Fruit fly (Drosophila melanogaster) whole organism, embryonic: Measurements from ENCODE around the gene vas.
A peak's percentile ranks its signal among the peaks of the same experiment; 100 is the strongest.

Experiments
- Aef1 ChIP-seq: fragments of 200-800 bp; sonication (Bioruptor generic); IDR thresholded peaks from 3 replicates; pipeline ENCODE4 v1.3.6; 2022; ENCODE audit warnings: missing biosample characterization, missing genetic modification characterization
- Antp ChIP-seq: fragments of 200-800 bp; sonication (Bioruptor generic); optimal IDR thresholded peaks from 3 replicates; lab custom pipeline; 2016; ENCODE audit warnings: missing biosample characterization, missing genetic modification characterization
- Awh ChIP-seq: fragments of 200-800 bp; sonication (Bioruptor generic); IDR thresholded peaks from 2 replicates; pipeline ENCODE4, ENCODE4 v1.3.6; 2022; ENCODE audit warnings: missing biosample characterization, missing genetic modification characterization
- CG10209 ChIP-seq: fragments of 200-800 bp; sonication (Bioruptor generic); optimal IDR thresholded peaks from 3 replicates; lab custom pipeline; 2017; ENCODE audit warnings: missing biosample characterization, mild to moderate bottlenecking, missing genetic modification characterization, missing genetic modification reagents
- CG10543 ChIP-seq: fragments of 200-800 bp; sonication (Bioruptor generic); optimal IDR thresholded peaks from 3 replicates; lab custom pipeline; 2017; ENCODE audit warnings: missing biosample characterization, mild to moderate bottlenecking, missing genetic modification characterization, moderate library complexity
- CG14860 ChIP-seq: fragments of 200-800 bp; sonication (Bioruptor generic); IDR thresholded peaks from 3 replicates; pipeline ENCODE4 v1.3.6; 2022; ENCODE audit warnings: missing biosample characterization, missing genetic modification characterization; ENCODE audit not compliant: partially characterized antibody
- CG17361 ChIP-seq: fragments of 200-800 bp; sonication (Bioruptor generic); IDR thresholded peaks from 3 replicates; pipeline ENCODE4 v1.3.6; 2022; ENCODE audit warnings: missing biosample characterization, missing genetic modification characterization
- CG1792 ChIP-seq: fragments of 200-800 bp; sonication (Bioruptor generic); optimal IDR thresholded peaks from 2 replicates; lab custom pipeline; 2016; ENCODE audit warnings: missing biosample characterization, missing genetic modification characterization
- CG30020 ChIP-seq: fragments of 200-800 bp; optimal IDR thresholded peaks from 2 replicates; lab custom pipeline; 2019; ENCODE audit warnings: missing biosample characterization, mild to moderate bottlenecking, missing genetic modification characterization, moderate library complexity
- CG31388 ChIP-seq: fragments of 200-800 bp; sonication (Bioruptor generic); optimal IDR thresholded peaks from 2 replicates; lab custom pipeline; 2016; ENCODE audit warnings: missing biosample characterization, missing genetic modification characterization
- CG31441 ChIP-seq: fragments of 200-800 bp; sonication (Bioruptor generic); IDR thresholded peaks from 2 replicates; pipeline ENCODE4 v1.3.6; 2022; ENCODE audit warnings: missing biosample characterization, missing genetic modification characterization
- CG33213 ChIP-seq: fragments of 200-800 bp; sonication (Bioruptor generic); optimal IDR thresholded peaks from 3 replicates; lab custom pipeline; 2016; ENCODE audit warnings: missing biosample characterization, missing genetic modification characterization
- CG3407 ChIP-seq: fragments of 200-800 bp; sonication (Bioruptor generic); optimal IDR thresholded peaks from 2 replicates; lab custom pipeline; 2018; ENCODE audit warnings: missing biosample characterization, mild to moderate bottlenecking, missing genetic modification characterization
- CG42726 ChIP-seq: fragments of 200-800 bp; sonication (Bioruptor generic); IDR thresholded peaks from 2 replicates; pipeline ENCODE4 v1.3.6; 2022; ENCODE audit warnings: missing biosample characterization, missing genetic modification characterization; ENCODE audit not compliant: partially characterized antibody
- CG4730 ChIP-seq: fragments of 200-800 bp; sonication (Bioruptor generic); IDR thresholded peaks from 2 replicates; pipeline ENCODE4 v1.3.6; 2022; ENCODE audit warnings: missing biosample characterization, missing genetic modification characterization
- CG4820 ChIP-seq: fragments of 200-800 bp; sonication (Bioruptor generic); optimal IDR thresholded peaks from 3 replicates; lab custom pipeline; 2016; ENCODE audit warnings: missing biosample characterization, missing genetic modification characterization
- CG5953 ChIP-seq: fragments of 200-800 bp; sonication (Bioruptor generic); IDR thresholded peaks from 2 replicates; pipeline ENCODE4 v1.3.6; 2022; ENCODE audit warnings: missing biosample characterization, missing genetic modification characterization
- CG6689 ChIP-seq: fragments of 200-800 bp; sonication (Bioruptor generic); IDR thresholded peaks from 2 replicates; pipeline ENCODE4 v1.3.6; 2022; ENCODE audit warnings: missing biosample characterization, missing genetic modification characterization
- CG8478 ChIP-seq: fragments of >200 bp; optimal IDR thresholded peaks from 2 replicates; lab custom pipeline; 2018
- CTCF ChIP-seq: fragments of 200-800 bp; sonication (Bioruptor generic); optimal IDR thresholded peaks from 2 replicates; lab custom pipeline; 2017; ENCODE audit warnings: missing biosample characterization, mild to moderate bottlenecking, missing genetic modification characterization, moderate library complexity
- D ChIP-seq, 2 experiments: fragments of 200-800 bp in 1 of 2; fragments of >200 bp in 1 of 2; sonication (Bioruptor generic) in 1 of 2; optimal IDR thresholded peaks; 2 replicates in 1 of 2; 3 replicates in 1 of 2; lab custom pipeline; 2017; ENCODE audit warnings: mild to moderate bottlenecking in 1 of 2, missing biosample characterization in 1 of 2, missing genetic modification characterization in 1 of 2, missing genetic modification reagents in 1 of 2
- Fer1 ChIP-seq: fragments of 200-800 bp; sonication (Bioruptor generic); optimal IDR thresholded peaks from 2 replicates; lab custom pipeline; 2017; ENCODE audit warnings: missing biosample characterization, mild to moderate bottlenecking, missing genetic modification characterization
- Hmr ChIP-seq: fragments of 200-800 bp; sonication (Bioruptor generic); optimal IDR thresholded peaks from 3 replicates; lab custom pipeline; 2017; ENCODE audit warnings: mild to moderate bottlenecking, missing biosample characterization, missing genetic modification reagents, missing genetic modification characterization
- Max ChIP-seq: fragments of 200-800 bp; sonication (Bioruptor generic); optimal IDR thresholded peaks from 2 replicates; lab custom pipeline; 2016; ENCODE audit warnings: missing biosample characterization, mild to moderate bottlenecking, missing genetic modification characterization
- Med ChIP-seq: fragments of 200-800 bp; sonication (Bioruptor generic); peaks from one replicate; lab custom pipeline; 2016; ENCODE audit warnings: missing biosample characterization, missing genetic modification characterization, mild to moderate bottlenecking, inconsistent platforms, moderate library complexity
- NC2β ChIP-seq: fragments of 200-800 bp; sonication (Bioruptor generic); optimal IDR thresholded peaks from 2 replicates; lab custom pipeline; 2016; ENCODE audit warnings: missing biosample characterization, missing genetic modification characterization
- Sin3A ChIP-seq: fragments of >200 bp; optimal IDR thresholded peaks from 2 replicates; lab custom pipeline; 2018
- Spps ChIP-seq: fragments of 200-800 bp; sonication (Bioruptor generic); optimal IDR thresholded peaks from 2 replicates; lab custom pipeline; 2018; ENCODE audit warnings: missing biosample characterization, mild to moderate bottlenecking, missing genetic modification characterization
- br ChIP-seq: fragments of >200 bp; optimal IDR thresholded peaks from 2 replicates; lab custom pipeline; 2017
- fd3F ChIP-seq: fragments of 200-800 bp; sonication (Bioruptor generic); optimal IDR thresholded peaks from 2 replicates; lab custom pipeline; 2018; ENCODE audit warnings: missing biosample characterization, mild to moderate bottlenecking, missing genetic modification characterization, moderate library complexity
- gcm ChIP-seq: fragments of 200-800 bp; sonication (Bioruptor generic); optimal IDR thresholded peaks from 2 replicates; lab custom pipeline; 2019; ENCODE audit warnings: missing biosample characterization, mild to moderate bottlenecking, missing genetic modification characterization, moderate library complexity
- hkb ChIP-seq, 2 experiments: fragments of 200-800 bp in 1 of 2; fragments of >200 bp in 1 of 2; sonication (Bioruptor generic) in 1 of 2; IDR thresholded peaks in 1 of 2; optimal IDR thresholded peaks in 1 of 2; 2 replicates each; pipeline versions ENCODE4 v1.3.6 to Lab custom; 2017 to 2022; ENCODE audit warnings: missing biosample characterization in 1 of 2, missing genetic modification characterization in 1 of 2
- jigr1 ChIP-seq: fragments of 200-800 bp; sonication (Bioruptor generic); IDR thresholded peaks from 3 replicates; pipeline ENCODE4 v1.3.6; 2022; ENCODE audit warnings: missing biosample characterization, missing genetic modification characterization
- lola ChIP-seq, 3 experiments: fragments of >200 bp in 2 of 3; fragments of 200-800 bp in 1 of 3; sonication (Bioruptor generic) in 1 of 3; optimal IDR thresholded peaks; 2 replicates each; lab custom pipeline; 2017 to 2019; ENCODE audit warnings: missing biosample characterization in 3 of 3, missing genetic modification characterization in 3 of 3, mild to moderate bottlenecking in 1 of 3, moderate library complexity in 1 of 3
- lov ChIP-seq, 2 experiments: fragments of 200-800 bp in 1 of 2; fragments of >200 bp in 1 of 2; sonication (Bioruptor generic) in 1 of 2; IDR thresholded peaks in 1 of 2; optimal IDR thresholded peaks in 1 of 2; 2 replicates in 1 of 2; 3 replicates in 1 of 2; pipeline versions ENCODE4 v1.3.6 to Lab custom; 2017 to 2022; ENCODE audit warnings: missing biosample characterization in 1 of 2, missing genetic modification characterization in 1 of 2
- luna ChIP-seq: fragments of 200-800 bp; sonication (Bioruptor generic); optimal IDR thresholded peaks from 2 replicates; lab custom pipeline; 2016; ENCODE audit warnings: missing biosample characterization, missing genetic modification characterization
- nau ChIP-seq: fragments of 200-800 bp; sonication (Bioruptor generic); optimal IDR thresholded peaks from 3 replicates; lab custom pipeline; 2017; ENCODE audit warnings: missing biosample characterization, mild to moderate bottlenecking, missing genetic modification characterization, missing genetic modification reagents
- pan ChIP-seq, 4 experiments: fragments of >200 bp in 3 of 4; fragments of 200-800 bp in 1 of 4; sonication (Bioruptor generic) in 1 of 4; optimal IDR thresholded peaks in 3 of 4; IDR thresholded peaks in 1 of 4; 2 replicates each; pipeline versions ENCODE4 v1.3.6 to Lab custom; 2017 to 2022; ENCODE audit warnings: missing biosample characterization in 2 of 4, missing genetic modification characterization in 2 of 4, mixed read lengths in 1 of 4
- pnt ChIP-seq: fragments of 200-800 bp; sonication (Bioruptor generic); optimal IDR thresholded peaks from 3 replicates; lab custom pipeline; 2016; ENCODE audit warnings: missing biosample characterization, missing genetic modification characterization
- pros ChIP-seq: fragments of 200-800 bp; sonication (Bioruptor generic); optimal IDR thresholded peaks from 3 replicates; lab custom pipeline; 2019; ENCODE audit warnings: missing biosample characterization, mild to moderate bottlenecking, missing genetic modification characterization, moderate library complexity
- rib ChIP-seq: fragments of 200-800 bp; sonication (Bioruptor generic); IDR thresholded peaks from 2 replicates; pipeline ENCODE4 v1.3.6; 2022; ENCODE audit warnings: missing biosample characterization, missing genetic modification characterization
- run ChIP-seq: fragments of 200-800 bp; sonication (Bioruptor generic); optimal IDR thresholded peaks from 3 replicates; lab custom pipeline; 2018; ENCODE audit warnings: missing biosample characterization, mild to moderate bottlenecking, missing genetic modification characterization
- sens ChIP-seq: fragments of 200-800 bp; sonication (Bioruptor generic); peaks from one replicate; lab custom pipeline; 2016; ENCODE audit warnings: missing biosample characterization, missing genetic modification characterization
- stwl ChIP-seq: fragments of 200-800 bp; sonication (Bioruptor generic); optimal IDR thresholded peaks from 3 replicates; lab custom pipeline; 2018; ENCODE audit warnings: missing biosample characterization, mild to moderate bottlenecking, missing genetic modification characterization, moderate library complexity
- tx ChIP-seq: fragments of 200-800 bp; sonication (Bioruptor generic); optimal IDR thresholded peaks from 2 replicates; lab custom pipeline; 2016; ENCODE audit warnings: missing biosample characterization, missing genetic modification characterization
- usp ChIP-seq: fragments of >200 bp; optimal IDR thresholded peaks from 2 replicates; lab custom pipeline; 2017; ENCODE audit warnings: missing biosample characterization, missing genetic modification characterization
- zen2 ChIP-seq: fragments of 200-800 bp; sonication (Bioruptor generic); IDR thresholded peaks from 3 replicates; pipeline ENCODE4 v1.3.6; 2022; ENCODE audit warnings: missing biosample characterization, missing genetic modification characterization; ENCODE audit not compliant: partially characterized antibody

Gene vas

DNA sequence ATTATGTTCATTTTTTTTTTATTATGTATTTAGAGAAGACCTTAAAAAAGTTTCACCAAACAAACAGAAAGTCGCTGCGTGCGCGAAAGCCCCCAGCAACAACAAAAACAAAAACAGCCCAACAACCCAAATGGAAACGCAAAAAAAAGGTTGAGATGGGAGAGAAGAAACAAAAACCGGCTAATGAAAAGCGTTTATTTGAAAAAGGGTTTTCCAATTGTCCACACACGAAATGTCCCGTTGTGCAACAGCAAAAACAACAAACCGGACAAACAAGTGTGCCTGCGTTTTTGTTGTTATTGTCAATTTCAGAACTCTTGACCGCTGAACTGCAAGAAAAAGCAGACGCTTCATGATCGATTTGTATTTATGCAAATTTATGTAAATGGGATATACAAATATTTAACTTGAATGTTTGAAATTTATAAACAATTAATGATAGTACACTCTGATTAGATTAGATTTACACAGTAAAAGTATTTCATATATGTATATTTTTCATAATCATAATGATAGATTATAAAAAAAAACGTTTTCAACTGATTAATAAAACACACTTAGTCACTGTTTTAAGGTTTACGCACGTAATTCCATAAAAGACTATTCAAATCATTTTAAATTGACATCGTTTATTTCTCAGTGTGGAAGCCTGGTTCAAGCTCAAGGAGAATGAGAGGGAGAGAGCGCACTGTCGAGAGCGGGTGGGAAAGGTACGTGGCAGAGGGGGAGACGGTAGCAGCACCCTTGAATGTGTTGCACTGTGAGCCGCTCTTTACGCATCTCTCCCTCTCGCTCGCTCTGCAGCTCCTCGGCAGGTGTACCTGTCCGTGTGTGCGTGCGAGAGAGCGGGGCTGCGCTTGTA lies 4.9 kb upstream of the vas start (continued):
- no peak for TF ChIP-seq zen2
- TF ChIP-seq fd3F (GFP tag; lab: Kevin White, UChicago) = peak; percentile 31
- peak; percentile 89 for TF ChIP-seq CG31441 (GFP tag; lab: Robert Waterston, UW)
- peak in 1 of 3 experiments; percentile 88 for TF ChIP-seq lola (GFP tag; optimal IDR thresholded peaks at IDR 0.05; lab: Kevin White, UChicago)
- TF ChIP-seq NC2β (GFP tag; lab: Kevin White, UChicago) = no peak
- peak; percentile 69 for TF ChIP-seq CG10209 (GFP tag; lab: Kevin White, UChicago)
- TF ChIP-seq gcm (GFP tag; lab: Kevin White, UChicago) = peak; percentile 74
- TF ChIP-seq stwl (tag; lab: Kevin White, UChicago) = peak; percentile 15
- TF ChIP-seq CG17361 (GFP tag; lab: Robert Waterston, UW) = peak; percentile 95
- TF ChIP-seq CG3407 (GFP tag; lab: Kevin White, UChicago) = peak; percentile 64
- peak; percentile 74 for TF ChIP-seq CG4820 (GFP tag; lab: Kevin White, UChicago)
- no peak for TF ChIP-seq pros (GFP tag; lab: Kevin White, UChicago)
- no peak for TF ChIP-seq Antp (GFP tag; lab: Kevin White, UChicago)
- TF ChIP-seq hkb (optimal IDR thresholded peaks at IDR 0.05; lab: Kevin White, UChicago) = no peak
- peak; percentile 77 for TF ChIP-seq hkb (GFP tag; IDR thresholded peaks at IDR 0.05; lab: Robert Waterston, UW)
- TF ChIP-seq lov (optimal IDR thresholded peaks at IDR 0.05; lab: Kevin White, UChicago) = no peak
- 0 out of 3 replicates have a peak, but pooled peaks have one; percentile 49 for TF ChIP-seq lov (GFP tag; IDR thresholded peaks at IDR 0.05; lab: Robert Waterston, UW)
- TF ChIP-seq CG5953 (GFP tag; lab: Robert Waterston, UW) = peak; percentile 40
- TF ChIP-seq CG33213 = no peak
- TF ChIP-seq Hmr (GFP tag; lab: Kevin White, UChicago) = peak; percentile 68
- TF ChIP-seq Spps (tag; lab: Kevin White, UChicago) = peak; percentile 68
- peak; percentile 36 for TF ChIP-seq run
- peak; percentile 64 for TF ChIP-seq Max (GFP tag; lab: Kevin White, UChicago)
- TF ChIP-seq pnt (GFP tag; lab: Kevin White, UChicago) = no peak
- peak; percentile 87 for TF ChIP-seq CG6689 (GFP tag; lab: Robert Waterston, UW)
- no peak for TF ChIP-seq br (lab: Kevin White, UChicago)
- peak; percentile 10 for TF ChIP-seq CG10543 (GFP tag; lab: Kevin White, UChicago)
- no peak for TF ChIP-seq D (optimal IDR thresholded peaks at IDR 0.05; lab: Kevin White, UChicago)
- peak; percentile 81 for TF ChIP-seq D (GFP tag; optimal IDR thresholded peaks at IDR 0.05; lab: Kevin White, UChicago)
- peak; percentile 72 for TF ChIP-seq Fer1 (GFP tag; lab: Kevin White, UChicago)
- TF ChIP-seq CG1792 (GFP tag; lab: Kevin White, UChicago) = peak; percentile 9
- TF ChIP-seq CG30020 (tag; lab: Kevin White, UChicago) = peak; percentile 27
- peak; percentile 75 for TF ChIP-seq CG8478 (lab: Kevin White, UChicago)
- TF ChIP-seq luna = no peak
- TF ChIP-seq tx = peak; percentile 3
- TF ChIP-seq CG4730 (GFP tag; lab: Robert Waterston, UW) = 0 out of 2 replicates have a peak, but pooled peaks have one; percentile 37
- peak; percentile 80 for TF ChIP-seq Med (GFP tag; lab: Kevin White, UChicago)
- TF ChIP-seq nau (GFP tag; lab: Kevin White, UChicago) = peak; percentile 56
- TF ChIP-seq sens = peak; percentile 94
- no peak for TF ChIP-seq CG14860 (GFP tag; lab: Robert Waterston, UW)
- peak; percentile 59; the same call in 2 of the 3 replicates for TF ChIP-seq Aef1 (GFP tag; lab: Robert Waterston, UW)
- TF ChIP-seq CG31388 = peak; percentile 32
- no peak for TF ChIP-seq usp (GFP tag; lab: Kevin White, UChicago)
- no peak for TF ChIP-seq Sin3A (lab: Kevin White, UChicago)
- 0 out of 2 replicates have a peak, but pooled peaks have one; percentile 56 for TF ChIP-seq Awh (GFP tag; lab: Robert Waterston, UW)
- TF ChIP-seq jigr1 (GFP tag; lab: Robert Waterston, UW) = 0 out of 3 replicates have a peak, but pooled peaks have one; percentile 29
- TF ChIP-seq CTCF (GFP tag; lab: Kevin White, UChicago) = peak; percentile 31
- TF ChIP-seq rib = no peak
- TF ChIP-seq CG42726 (GFP tag; lab: Robert Waterston, UW) = no peak
- no peak for TF ChIP-seq pan (optimal IDR thresholded peaks at IDR 0.05; lab: Kevin White, UChicago)
- peak in 1 of 2 experiments; percentile 78 for TF ChIP-seq pan (GFP tag; optimal IDR thresholded peaks at IDR 0.05 in 1 of 2, IDR thresholded peaks at IDR 0.05 in 1 of 2)
